Worm (Caenorhabditis elegans) whole organism, L1 larva: ENCODE results near the gene mod-1.
"Not testable (repeated sequence)": the region's sequence is repeated elsewhere in the genome, so short reads cannot be mapped to it uniquely, and the experiment has no call there.

Experiments
- ceh-8 ChIP-seq: fragments of 200-800 bp; sonication (Bioruptor generic); optimal IDR thresholded peaks from 2 replicates; lab custom pipeline; 2018; ENCODE audit warnings: mild to moderate bottlenecking, missing genetic modification characterization, moderate library complexity, missing compliant biosample characterization
- ceh-82 ChIP-seq, 3 experiments: fragments of 150-350 bp in 1 of 3; sonication (generic microtip) in 2 of 3; optimal IDR thresholded peaks; 2 replicates each; lab custom pipeline; 2014 to 2017; ENCODE audit warnings: missing biosample characterization in 3 of 3, missing genetic modification characterization in 3 of 3
- efl-1 ChIP-seq, 4 experiments: fragments of 150-350 bp; optimal IDR thresholded peaks in 3 of 4; peaks in 1 of 4; 1 replicate in 1 of 4; 2 replicates in 3 of 4; lab custom pipeline; 2014; ENCODE audit warnings: missing biosample characterization in 2 of 4, missing genetic modification characterization in 2 of 4, missing genetic modification reagents in 2 of 4
- elt-2 ChIP-seq: sonication (generic microtip); optimal IDR thresholded peaks from 2 replicates; lab custom pipeline; 2016; ENCODE audit warnings: missing genetic modification characterization, mild to moderate bottlenecking, inconsistent platforms, missing compliant biosample characterization, missing genetic modification reagents
- fkh-4 ChIP-seq: sonication (generic microtip); optimal IDR thresholded peaks from 2 replicates; lab custom pipeline; 2016; ENCODE audit warnings: missing compliant biosample characterization, missing genetic modification characterization, borderline replicate concordance
- fkh-8 ChIP-seq: sonication (generic microtip); optimal IDR thresholded peaks from 2 replicates; lab custom pipeline; 2016; ENCODE audit warnings: mild to moderate bottlenecking, missing genetic modification characterization, missing compliant biosample characterization
- hlh-4 ChIP-seq: sonication (generic microtip); optimal IDR thresholded peaks from 2 replicates; lab custom pipeline; 2016; ENCODE audit warnings: mild to moderate bottlenecking, missing genetic modification characterization, missing compliant biosample characterization
- hpl-2 ChIP-seq: fragments of 150-350 bp; optimal IDR thresholded peaks from 2 replicates; lab custom pipeline; 2014; ENCODE audit warnings: missing biosample characterization, missing genetic modification reagents, missing genetic modification characterization
- jun-1 ChIP-seq: fragments of 150-350 bp; optimal IDR thresholded peaks from 2 replicates; lab custom pipeline; 2014; ENCODE audit warnings: missing biosample characterization, missing genetic modification reagents, missing genetic modification characterization
- lin-14 ChIP-seq: fragments of 200-800 bp; sonication (Bioruptor generic); optimal IDR thresholded peaks from 2 replicates; lab custom pipeline; 2018; ENCODE audit warnings: mild to moderate bottlenecking, missing genetic modification characterization, moderate library complexity, missing compliant biosample characterization
- lin-39 ChIP-seq: fragments of 150-350 bp; optimal IDR thresholded peaks from 2 replicates; lab custom pipeline; 2014; ENCODE audit warnings: missing biosample characterization, missing genetic modification reagents, missing genetic modification characterization
- nhr-28 ChIP-seq: fragments of 150-350 bp; optimal IDR thresholded peaks from 2 replicates; lab custom pipeline; 2014; ENCODE audit warnings: missing biosample characterization, missing genetic modification characterization
- nhr-71 ChIP-seq: sonication (generic microtip); optimal IDR thresholded peaks from 2 replicates; lab custom pipeline; 2016; ENCODE audit warnings: mild to moderate bottlenecking, missing genetic modification characterization, moderate library complexity, missing compliant biosample characterization
- nhr-76 ChIP-seq: sonication (generic microtip); optimal IDR thresholded peaks from 2 replicates; lab custom pipeline; 2017; ENCODE audit warnings: missing biosample characterization, missing genetic modification characterization
- nhr-77 ChIP-seq: fragments of 150-350 bp; optimal IDR thresholded peaks from 2 replicates; lab custom pipeline; 2014; ENCODE audit warnings: missing biosample characterization, missing genetic modification characterization
- nhr-84 ChIP-seq: sonication (generic microtip); optimal IDR thresholded peaks from 2 replicates; lab custom pipeline; 2017; ENCODE audit warnings: missing biosample characterization, missing genetic modification characterization
- pag-3 ChIP-seq: sonication (generic microtip); optimal IDR thresholded peaks from 2 replicates; lab custom pipeline; 2017; ENCODE audit warnings: missing genetic modification characterization, mild to moderate bottlenecking, missing compliant biosample characterization, antibody characterized with exemption, borderline replicate concordance; ENCODE audit not compliant: insufficient read depth
- unc-62 ChIP-seq: fragments of 150-350 bp; optimal IDR thresholded peaks from 2 replicates; lab custom pipeline; 2014; ENCODE audit warnings: missing biosample characterization, missing genetic modification reagents, missing genetic modification characterization
- vab-15 ChIP-seq: sonication (generic microtip); optimal IDR thresholded peaks from 2 replicates; lab custom pipeline; 2017; ENCODE audit warnings: missing genotype, mild to moderate bottlenecking, missing genetic modification characterization, missing compliant biosample characterization
- ztf-11 ChIP-seq, 2 experiments: sonication (generic microtip); optimal IDR thresholded peaks; 2 replicates each; lab custom pipeline; 2016 to 2017; ENCODE audit warnings: missing genetic modification characterization in 2 of 2, missing biosample characterization in 1 of 2, missing compliant biosample characterization in 1 of 2

Gene mod-1

ce11 chrV:8905656-8906055 lies 8.2 kb downstream of the mod-1 start:
- TF ChIP-seq lin-14 (no peak), ceh-82 (tag; optimal IDR thresholded peaks at IDR 0.05; lab: Kevin White, UChicago) (no peak), hlh-4 (tag; lab: Kevin White, UChicago) (no peak), elt-2 (tag; lab: Kevin White, UChicago) (peak; percentile 80), unc-62 (GFP tag; lab: Kevin White, UChicago) (no peak), lin-39 (tag; lab: Kevin White, UChicago) (no peak), nhr-84 (tag; lab: Kevin White, UChicago) (no peak)

ce11 chrV:8903916-8904315 lies 9.9 kb downstream of the mod-1 start:
- no peak for TF ChIP-seq jun-1 (tag; lab: Kevin White, UChicago)
- peak; percentile 30 for TF ChIP-seq fkh-8
- peak; percentile 27 for TF ChIP-seq nhr-71 (tag; lab: Kevin White, UChicago)
- no peak for TF ChIP-seq efl-1 (optimal IDR thresholded peaks at IDR 0.05; lab: Kevin White, UChicago)
- peak in 1 of 2 experiments; percentile 62 for TF ChIP-seq efl-1 (GFP tag; optimal IDR thresholded peaks at IDR 0.05 in 1 of 2; lab: Kevin White, UChicago)

DNA sequence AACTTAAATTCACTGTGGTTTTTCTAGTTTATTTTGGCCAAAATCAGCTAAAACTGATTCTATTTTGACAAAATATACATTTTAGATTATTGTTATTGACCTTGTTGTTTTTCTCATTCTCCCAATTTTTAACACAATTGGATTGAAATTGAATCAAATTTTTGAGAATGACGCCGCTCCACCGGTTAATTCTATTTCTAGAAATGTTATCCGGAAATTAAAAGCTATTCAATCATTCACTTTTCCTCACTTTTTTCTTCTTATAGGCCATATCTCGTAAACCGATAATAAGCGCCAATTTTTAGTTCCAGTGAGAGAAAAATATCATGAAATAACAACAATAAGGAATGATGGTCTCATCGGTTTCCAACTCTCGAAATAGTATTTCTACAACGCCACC lies 11.1 kb downstream of the mod-1 start, which contains the start of gene frpr-12:
Gene frpr-12 (plus strand): TSS at position 301 of the 400 bp plus-strand sequence.
- TF ChIP-seq unc-62 (GFP tag; lab: Kevin White, UChicago) (no peak), nhr-77 (tag; lab: Kevin White, UChicago) (no peak)
- TF ChIP-seq, all 84 proteins: peak for 0

- no peak for TF ChIP-seq nhr-28 (tag; lab: Kevin White, UChicago)
- no peak for TF ChIP-seq pag-3
- TF ChIP-seq nhr-76 (tag; lab: Kevin White, UChicago) = no peak
- TF ChIP-seq lin-14 = peak; percentile 8
These were observed 15.1 kb downstream of the mod-1 start, which contains the start of gene frpr-13 for ce11 chrV:8898756-8899155. Gene frpr-13 (plus strand): TSS chrV:8899056.

DNA sequence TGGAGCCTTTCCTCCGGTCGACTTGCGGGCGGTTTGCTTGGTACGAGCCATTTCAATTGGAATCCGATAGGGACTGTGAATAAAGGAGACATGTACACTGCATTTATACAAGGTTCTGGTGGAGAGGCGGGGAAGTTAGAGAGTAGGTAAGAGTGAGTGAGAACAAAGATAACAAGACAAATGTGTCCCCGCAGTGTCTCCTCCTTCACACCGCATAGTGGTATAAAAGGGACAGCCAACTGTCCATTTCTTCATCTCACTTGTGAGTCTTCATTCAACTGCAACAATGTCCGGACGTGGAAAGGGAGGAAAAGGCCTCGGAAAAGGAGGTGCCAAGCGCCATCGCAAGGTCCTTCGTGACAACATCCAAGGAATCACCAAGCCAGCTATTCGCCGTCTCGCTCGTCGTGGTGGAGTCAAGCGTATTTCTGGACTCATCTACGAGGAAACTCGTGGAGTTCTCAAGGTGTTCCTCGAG lies 15.9 kb downstream of the mod-1 start, which contains the start of the genes his-17 and his-18:
Gene his-17 (minus strand): TSS at position 51 of the 478 bp plus-strand sequence.
Gene his-18 (plus strand): TSS at position 287 of the 478 bp plus-strand sequence.
- TF ChIP-seq hpl-2 (GFP tag; lab: Kevin White, UChicago); vab-15 (tag; lab: Kevin White, UChicago); hlh-4 (tag; lab: Kevin White, UChicago): not testable (repeated sequence)

- not testable (repeated sequence) for TF ChIP-seq ceh-8; ztf-11 (tag; optimal IDR thresholded peaks at IDR 0.05; lab: Kevin White, UChicago); fkh-4 (tag; lab: Kevin White, UChicago)
These were observed 51.9 kb downstream of the mod-1 start, which contains the start of gene F07B7.12 for ce11 chrV:8861949-8862348. Gene F07B7.12 (minus strand): TSS chrV:8862049.
